Fruit fly (Drosophila melanogaster) whole organism, embryonic: ENCODE measurements around the gene CG14627.

Experiments used
- Ada2b ChIP-seq: fragments of 200-800 bp; sonication (Bioruptor generic); IDR thresholded peaks from 2 replicates; pipeline ENCODE4 v1.3.6; 2022; ENCODE audit warnings: missing biosample characterization, missing genetic modification characterization
- B-H2 ChIP-seq: fragments of 200-800 bp; sonication (Bioruptor generic); optimal IDR thresholded peaks from 2 replicates; lab custom pipeline; 2018; ENCODE audit warnings: missing biosample characterization, mild to moderate bottlenecking, missing genetic modification characterization
- CG15269 ChIP-seq: fragments of 200-800 bp; sonication (Bioruptor generic); optimal IDR thresholded peaks from 2 replicates; lab custom pipeline; 2018; ENCODE audit warnings: missing biosample characterization, mild to moderate bottlenecking, missing genetic modification characterization, moderate library complexity
- CG17186 ChIP-seq: fragments of 200-800 bp; sonication (Bioruptor generic); optimal IDR thresholded peaks from 3 replicates; lab custom pipeline; 2017; ENCODE audit warnings: missing biosample characterization, missing genetic modification reagents, missing genetic modification characterization
- CG17361 ChIP-seq: fragments of 200-800 bp; sonication (Bioruptor generic); IDR thresholded peaks from 3 replicates; pipeline ENCODE4 v1.3.6; 2022; ENCODE audit warnings: missing biosample characterization, missing genetic modification characterization
- CG2712 ChIP-seq: fragments of 200-800 bp; optimal IDR thresholded peaks from 3 replicates; lab custom pipeline; 2019; ENCODE audit warnings: missing biosample characterization, mild to moderate bottlenecking, missing genetic modification characterization, moderate library complexity
- CG31441 ChIP-seq: fragments of 200-800 bp; sonication (Bioruptor generic); IDR thresholded peaks from 2 replicates; pipeline ENCODE4 v1.3.6; 2022; ENCODE audit warnings: missing biosample characterization, missing genetic modification characterization
- CG34224 ChIP-seq: fragments of 200-800 bp; sonication (Bioruptor generic); IDR thresholded peaks from 3 replicates; pipeline ENCODE4 v1.3.6; 2022; ENCODE audit warnings: missing biosample characterization, missing genetic modification characterization; ENCODE audit not compliant: partially characterized antibody
- CG4617 ChIP-seq: fragments of 200-800 bp; sonication (Bioruptor generic); optimal IDR thresholded peaks from 3 replicates; lab custom pipeline; 2016; ENCODE audit warnings: missing biosample characterization, missing genetic modification characterization, borderline replicate concordance
- CG4730 ChIP-seq: fragments of 200-800 bp; sonication (Bioruptor generic); IDR thresholded peaks from 2 replicates; pipeline ENCODE4 v1.3.6; 2022; ENCODE audit warnings: missing biosample characterization, missing genetic modification characterization
- CG7372 ChIP-seq: fragments of 200-800 bp; sonication (Bioruptor generic); IDR thresholded peaks from 2 replicates; pipeline ENCODE4 v1.3.6; 2022; ENCODE audit warnings: missing biosample characterization, missing genetic modification characterization
- CG7928 ChIP-seq: fragments of 200-800 bp; sonication (Bioruptor generic); optimal IDR thresholded peaks from 2 replicates; lab custom pipeline; 2017; ENCODE audit warnings: missing biosample characterization, mild to moderate bottlenecking, missing genetic modification characterization
- D ChIP-seq, 2 experiments: fragments of 200-800 bp in 1 of 2; fragments of >200 bp in 1 of 2; sonication (Bioruptor generic) in 1 of 2; optimal IDR thresholded peaks; 2 replicates in 1 of 2; 3 replicates in 1 of 2; lab custom pipeline; 2017; ENCODE audit warnings: mild to moderate bottlenecking in 1 of 2, missing biosample characterization in 1 of 2, missing genetic modification characterization in 1 of 2, missing genetic modification reagents in 1 of 2
- Dll ChIP-seq: fragments of 200-800 bp; sonication (Bioruptor generic); IDR thresholded peaks from 4 replicates; pipeline ENCODE4 v1.3.6; 2022; ENCODE audit warnings: missing biosample characterization, missing genetic modification characterization; ENCODE audit not compliant: partially characterized antibody
- Elba2 ChIP-seq: fragments of 200-800 bp; sonication (Bioruptor generic); optimal IDR thresholded peaks from 3 replicates; lab custom pipeline; 2016; ENCODE audit warnings: missing biosample characterization, missing genetic modification characterization
- Hand ChIP-seq: fragments of 200-800 bp; sonication (Bioruptor generic); optimal IDR thresholded peaks from 2 replicates; lab custom pipeline; 2017; ENCODE audit warnings: mild to moderate bottlenecking, missing biosample characterization, missing genetic modification reagents, missing genetic modification characterization
- HmgZ ChIP-seq: fragments of 200-800 bp; sonication (Bioruptor generic); optimal IDR thresholded peaks from 2 replicates; lab custom pipeline; 2018; ENCODE audit warnings: missing biosample characterization, mild to moderate bottlenecking, missing genetic modification characterization
- Hr78 ChIP-seq, 2 experiments: fragments of 200-800 bp in 1 of 2; fragments of >200 bp in 1 of 2; sonication (Bioruptor generic) in 1 of 2; optimal IDR thresholded peaks; 2 replicates each; lab custom pipeline; 2017 to 2019; ENCODE audit warnings: missing biosample characterization in 2 of 2, missing genetic modification characterization in 2 of 2, mild to moderate bottlenecking in 1 of 2, moderate library complexity in 1 of 2
- Kr ChIP-seq: fragments of 200-800 bp; sonication (Bioruptor generic); optimal IDR thresholded peaks from 2 replicates; lab custom pipeline; 2017; ENCODE audit warnings: missing biosample characterization, mild to moderate bottlenecking, missing genetic modification characterization
- MBD-R2 ChIP-seq: fragments of 200-800 bp; sonication (Bioruptor generic); IDR thresholded peaks from 2 replicates; pipeline ENCODE4 v1.3.6; 2022; ENCODE audit warnings: missing biosample characterization, missing genetic modification characterization
- Myb ChIP-seq: fragments of 200-800 bp; sonication (Bioruptor generic); optimal IDR thresholded peaks from 2 replicates; lab custom pipeline; 2016; ENCODE audit warnings: missing biosample characterization, missing genetic modification characterization
- Opbp ChIP-seq: fragments of 200-800 bp; sonication (Bioruptor generic); IDR thresholded peaks from 3 replicates; pipeline ENCODE4 v1.3.6; 2022; ENCODE audit warnings: missing biosample characterization, missing genetic modification characterization; ENCODE audit not compliant: partially characterized antibody
- Pdp1 ChIP-seq, 2 experiments: fragments of 200-800 bp; sonication (Bioruptor generic); optimal IDR thresholded peaks; 3 replicates each; lab custom pipeline; 2016; ENCODE audit warnings: missing biosample characterization in 2 of 2, missing genetic modification characterization in 2 of 2, mild to moderate bottlenecking in 1 of 2, moderate library complexity in 1 of 2
- Poxn ChIP-seq: fragments of 200-800 bp; sonication (Bioruptor generic); IDR thresholded peaks from 2 replicates; pipeline ENCODE4 v1.3.6; 2022; ENCODE audit warnings: missing biosample characterization, missing genetic modification characterization
- Scr ChIP-seq: fragments of 200-800 bp; sonication (Bioruptor generic); IDR thresholded peaks from 2 replicates; pipeline ENCODE4 v1.3.6; 2022; ENCODE audit warnings: missing biosample characterization, missing genetic modification characterization; ENCODE audit not compliant: partially characterized antibody
- Sin3A ChIP-seq: fragments of >200 bp; optimal IDR thresholded peaks from 2 replicates; lab custom pipeline; 2018
- YL-1 ChIP-seq: fragments of 200-800 bp; sonication (Bioruptor generic); optimal IDR thresholded peaks from 3 replicates; lab custom pipeline; 2017; ENCODE audit warnings: missing biosample characterization, mild to moderate bottlenecking, missing genetic modification characterization
- bbx ChIP-seq: fragments of 200-800 bp; sonication (Bioruptor generic); IDR thresholded peaks from 2 replicates; pipeline ENCODE4 v1.3.6; 2022; ENCODE audit warnings: missing biosample characterization, missing genetic modification characterization; ENCODE audit not compliant: partially characterized antibody
- ci ChIP-seq: fragments of 200-800 bp; sonication (Bioruptor generic); IDR thresholded peaks from 3 replicates; pipeline ENCODE4 v1.3.6; 2022; ENCODE audit warnings: missing biosample characterization, missing genetic modification characterization
- danr ChIP-seq: fragments of 200-800 bp; sonication (Bioruptor generic); IDR thresholded peaks from 2 replicates; pipeline ENCODE4 v1.3.6; 2022; ENCODE audit warnings: missing biosample characterization, missing genetic modification characterization
- dati ChIP-seq: fragments of 200-800 bp; sonication (Bioruptor generic); IDR thresholded peaks from 2 replicates; pipeline ENCODE4 v1.3.6; 2022; ENCODE audit warnings: missing biosample characterization, missing genetic modification characterization
- gce ChIP-seq: fragments of 200-800 bp; sonication (Bioruptor generic); IDR thresholded peaks from 3 replicates; pipeline ENCODE4 v1.3.6; 2022; ENCODE audit warnings: missing biosample characterization, missing genetic modification characterization
- gcm ChIP-seq: fragments of 200-800 bp; sonication (Bioruptor generic); optimal IDR thresholded peaks from 2 replicates; lab custom pipeline; 2019; ENCODE audit warnings: missing biosample characterization, mild to moderate bottlenecking, missing genetic modification characterization, moderate library complexity
- grn ChIP-seq: fragments of 200-800 bp; sonication (Bioruptor generic); optimal IDR thresholded peaks from 3 replicates; lab custom pipeline; 2017; ENCODE audit warnings: missing biosample characterization, missing genetic modification characterization
- hb ChIP-seq: fragments of 200-800 bp; sonication (Bioruptor generic); IDR thresholded peaks from 3 replicates; pipeline ENCODE4 v1.3.6; 2022; ENCODE audit warnings: missing biosample characterization, missing genetic modification characterization; ENCODE audit not compliant: partially characterized antibody
- lab ChIP-seq: fragments of 200-800 bp; sonication (Bioruptor generic); optimal IDR thresholded peaks from 3 replicates; lab custom pipeline; 2017; ENCODE audit warnings: missing biosample characterization, missing genetic modification characterization, mild to moderate bottlenecking, moderate library complexity, missing genetic modification reagents
- nerfin-2 ChIP-seq: fragments of 200-800 bp; sonication (Bioruptor generic); IDR thresholded peaks from 2 replicates; pipeline ENCODE4 v1.3.6; 2022; ENCODE audit warnings: missing biosample characterization, missing genetic modification characterization; ENCODE audit not compliant: partially characterized antibody
- org-1 ChIP-seq: fragments of 200-800 bp; sonication (Bioruptor generic); optimal IDR thresholded peaks from 2 replicates; lab custom pipeline; 2017; ENCODE audit warnings: missing biosample characterization, missing genetic modification characterization
- pho ChIP-seq: fragments of 200-800 bp; sonication (Bioruptor generic); optimal IDR thresholded peaks from 2 replicates; lab custom pipeline; 2016; ENCODE audit warnings: missing biosample characterization, missing genetic modification characterization
- sc ChIP-seq, 3 experiments: fragments of >200 bp in 2 of 3; fragments of 200-800 bp in 1 of 3; sonication (Bioruptor generic) in 1 of 3; optimal IDR thresholded peaks; 2 replicates in 2 of 3; 3 replicates in 1 of 3; lab custom pipeline; 2017; ENCODE audit warnings: mild to moderate bottlenecking in 1 of 3, missing biosample characterization in 1 of 3, missing genetic modification characterization in 1 of 3, missing genetic modification reagents in 1 of 3
- sens ChIP-seq: fragments of 200-800 bp; sonication (Bioruptor generic); peaks from one replicate; lab custom pipeline; 2016; ENCODE audit warnings: missing biosample characterization, missing genetic modification characterization
- slbo ChIP-seq: fragments of 200-800 bp; sonication (Bioruptor generic); IDR thresholded peaks from 2 replicates; pipeline ENCODE4 v1.3.6; 2022; ENCODE audit warnings: missing biosample characterization, missing genetic modification characterization
- ssp ChIP-seq: fragments of 200-800 bp; sonication (Bioruptor generic); IDR thresholded peaks from 2 replicates; pipeline ENCODE4 v1.3.6; 2022; ENCODE audit warnings: missing biosample characterization, missing genetic modification characterization
- stwl ChIP-seq: fragments of 200-800 bp; sonication (Bioruptor generic); optimal IDR thresholded peaks from 3 replicates; lab custom pipeline; 2018; ENCODE audit warnings: missing biosample characterization, mild to moderate bottlenecking, missing genetic modification characterization, moderate library complexity
- tna ChIP-seq: fragments of 200-800 bp; sonication (Bioruptor generic); IDR thresholded peaks from 2 replicates; pipeline ENCODE4 v1.3.6; 2022; ENCODE audit warnings: missing biosample characterization, missing genetic modification characterization; ENCODE audit not compliant: partially characterized antibody
- unc-4 ChIP-seq: fragments of 200-800 bp; sonication (Bioruptor generic); IDR thresholded peaks from 2 replicates; pipeline ENCODE4 v1.3.6; 2022; ENCODE audit warnings: missing biosample characterization, missing genetic modification characterization; ENCODE audit not compliant: partially characterized antibody
- vnd ChIP-seq: fragments of 200-800 bp; sonication (Bioruptor generic); IDR thresholded peaks from 3 replicates; pipeline ENCODE4 v1.3.6; 2022; ENCODE audit warnings: missing biosample characterization, missing genetic modification characterization; ENCODE audit not compliant: partially characterized antibody
- zen ChIP-seq: fragments of 200-800 bp; sonication (Bioruptor generic); optimal IDR thresholded peaks from 3 replicates; lab custom pipeline; 2018; ENCODE audit warnings: missing biosample characterization, mild to moderate bottlenecking, missing genetic modification characterization, moderate library complexity
- zf30C ChIP-seq: fragments of 200-800 bp; sonication (Bioruptor generic); optimal IDR thresholded peaks from 3 replicates; lab custom pipeline; 2018; ENCODE audit warnings: missing biosample characterization, mild to moderate bottlenecking, missing genetic modification characterization

CG14627 gene

DNA sequence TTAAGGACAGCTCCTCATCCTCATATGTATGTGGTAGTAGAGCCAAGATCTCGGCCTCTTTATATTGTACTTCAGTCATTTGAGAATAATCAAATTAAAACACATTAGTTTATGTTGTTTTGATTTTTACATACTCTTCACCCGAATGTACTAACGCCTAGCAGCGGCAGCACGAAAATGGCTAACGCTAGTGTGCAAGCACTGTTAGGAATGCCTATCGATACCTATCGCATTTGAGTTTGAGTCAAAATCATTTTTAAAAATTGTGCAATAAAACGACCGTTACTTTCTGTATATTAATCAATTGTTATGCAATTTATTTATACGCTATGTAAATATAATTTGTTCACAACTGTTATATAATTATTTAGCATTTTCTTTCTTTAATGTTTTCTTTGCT lies 33.6 kb downstream of the CG14627 start, which contains the start of gene CG11398 (continued):
- peak; percentile 52 for TF ChIP-seq vnd (GFP tag; lab: Robert Waterston, UW)
- no peak for TF ChIP-seq CG7372 (GFP tag; lab: Robert Waterston, UW)
- peak; percentile 80 for TF ChIP-seq Scr (GFP tag; lab: Robert Waterston, UW)
- no peak for TF ChIP-seq org-1
- no peak for TF ChIP-seq CG17361 (GFP tag; lab: Robert Waterston, UW)
- peak; percentile 55 for TF ChIP-seq HmgZ (tag; lab: Kevin White, UChicago)
- TF ChIP-seq D (optimal IDR thresholded peaks at IDR 0.05; lab: Kevin White, UChicago): no peak
- TF ChIP-seq D (GFP tag; optimal IDR thresholded peaks at IDR 0.05; lab: Kevin White, UChicago): no peak
- TF ChIP-seq ci (GFP tag; lab: Robert Waterston, UW): no peak
- TF ChIP-seq CG15269 (tag; lab: Kevin White, UChicago): no peak
- no peak for TF ChIP-seq pho
- no peak for TF ChIP-seq Poxn (GFP tag; lab: Robert Waterston, UW)
- no peak for TF ChIP-seq CG4730 (GFP tag; lab: Robert Waterston, UW)
- TF ChIP-seq zf30C: no peak
- TF ChIP-seq grn (GFP tag; lab: Kevin White, UChicago): no peak
- peak; percentile 71 for TF ChIP-seq CG4617 (GFP tag; lab: Kevin White, UChicago)
- peak; percentile 84 for TF ChIP-seq Opbp (GFP tag; lab: Robert Waterston, UW)
- TF ChIP-seq sens (GFP tag; lab: Kevin White, UChicago): peak; percentile 73
- TF ChIP-seq gcm: no peak
- TF ChIP-seq sc (optimal IDR thresholded peaks at IDR 0.05; lab: Kevin White, UChicago): no peak
- no peak for TF ChIP-seq sc (GFP tag; optimal IDR thresholded peaks at IDR 0.05; lab: Kevin White, UChicago)
- TF ChIP-seq CG17186: peak; percentile 74
- TF ChIP-seq CG7928 (GFP tag; lab: Kevin White, UChicago): peak; percentile 2
- TF ChIP-seq CG2712 (tag; lab: Kevin White, UChicago): peak; percentile 19
- TF ChIP-seq stwl: peak; percentile 96
- peak; percentile 73 for TF ChIP-seq Dll
- peak; percentile 51; the same call in 1 of the 2 replicates for TF ChIP-seq nerfin-2 (GFP tag; lab: Robert Waterston, UW)
- no peak for TF ChIP-seq Hr78 (GFP tag; optimal IDR thresholded peaks at IDR 0.05; lab: Kevin White, UChicago)
- no peak for TF ChIP-seq Kr (GFP tag; lab: Kevin White, UChicago)
- peak; percentile 73 for TF ChIP-seq CG34224
- TF ChIP-seq unc-4 (GFP tag; lab: Robert Waterston, UW): peak; percentile 76
- TF ChIP-seq bbx: peak; percentile 86
- TF ChIP-seq MBD-R2 (GFP tag; lab: Robert Waterston, UW): peak; percentile 82
- TF ChIP-seq Pdp1 (GFP tag; optimal IDR thresholded peaks at IDR 0.05; lab: Kevin White, UChicago): peak in 1 of 2 experiments; percentile 94
- TF ChIP-seq Hand (GFP tag; lab: Kevin White, UChicago): no peak
- no peak for TF ChIP-seq CG31441 (GFP tag; lab: Robert Waterston, UW)
- no peak for TF ChIP-seq dati (GFP tag; lab: Robert Waterston, UW)
- TF ChIP-seq Myb (GFP tag; lab: Kevin White, UChicago): peak; percentile 95
- peak; percentile 67 for TF ChIP-seq Sin3A (lab: Kevin White, UChicago)
- no peak for TF ChIP-seq danr (GFP tag; lab: Robert Waterston, UW)
- TF ChIP-seq gce (GFP tag; lab: Robert Waterston, UW): no peak
- TF ChIP-seq slbo (GFP tag; lab: Robert Waterston, UW): peak; percentile 21; the same call in 1 of the 2 replicates
- peak; percentile 11 for TF ChIP-seq zen (tag; lab: Kevin White, UChicago)
- peak; percentile 48 for TF ChIP-seq tna (GFP tag; lab: Robert Waterston, UW)
- no peak for TF ChIP-seq Ada2b (GFP tag; lab: Robert Waterston, UW)
- TF ChIP-seq YL-1 (GFP tag; lab: Kevin White, UChicago): peak; percentile 24
- no peak for TF ChIP-seq Elba2
- no peak for TF ChIP-seq B-H2 (GFP tag; lab: Kevin White, UChicago)
- TF ChIP-seq hb (GFP tag; lab: Robert Waterston, UW): peak; percentile 56; the same call in 1 of the 3 replicates
- no peak for TF ChIP-seq lab (GFP tag; lab: Kevin White, UChicago)
- peak; percentile 82 for TF ChIP-seq ssp (GFP tag; lab: Robert Waterston, UW)
